Worm (Caenorhabditis elegans) whole organism, L2 larva: ENCODE data around the gene T05H4.15.

Experiments used
- F13H6.1 ChIP-seq: sonication (generic microtip); optimal IDR thresholded peaks from 2 replicates; lab custom pipeline; 2016; ENCODE audit warnings: missing genetic modification characterization, missing compliant biosample characterization
- Y55F3AM.14 ChIP-seq: fragments of 200-800 bp; sonication (Bioruptor generic); optimal IDR thresholded peaks from 2 replicates; lab custom pipeline; 2018; ENCODE audit warnings: mild to moderate bottlenecking, missing genetic modification characterization, missing compliant biosample characterization
- ceh-82 ChIP-seq: fragments of 150-350 bp; optimal IDR thresholded peaks from 2 replicates; lab custom pipeline; 2014; ENCODE audit warnings: missing biosample characterization, missing genetic modification characterization
- elt-3 ChIP-seq: sonication (generic microtip); optimal IDR thresholded peaks from 2 replicates; lab custom pipeline; 2017; ENCODE audit warnings: missing biosample characterization, missing genetic modification characterization
- fos-1 ChIP-seq: fragments of 150-350 bp; optimal IDR thresholded peaks from 2 replicates; lab custom pipeline; 2014; ENCODE audit warnings: missing biosample characterization, missing genetic modification characterization
- lin-13 ChIP-seq: fragments of 150-350 bp; optimal IDR thresholded peaks from 2 replicates; lab custom pipeline; 2014; ENCODE audit warnings: missing biosample characterization, missing genetic modification reagents, missing genetic modification characterization
- nhr-12 ChIP-seq: fragments of 150-350 bp; optimal IDR thresholded peaks from 2 replicates; lab custom pipeline; 2014; ENCODE audit warnings: missing biosample characterization, missing genetic modification characterization
- nhr-25 ChIP-seq: fragments of 150-350 bp; sonication (generic microtip); optimal IDR thresholded peaks from 3 replicates; lab custom pipeline; 2014; ENCODE audit warnings: missing biosample characterization, missing genetic modification characterization
- nhr-77 ChIP-seq: fragments of 150-350 bp; optimal IDR thresholded peaks from 2 replicates; lab custom pipeline; 2014; ENCODE audit warnings: missing biosample characterization, missing genetic modification characterization
- unc-55 ChIP-seq: fragments of 150-350 bp; sonication (generic microtip); optimal IDR thresholded peaks from 3 replicates; lab custom pipeline; 2014; ENCODE audit warnings: missing biosample characterization, missing genetic modification reagents, missing genetic modification characterization
- unc-62 ChIP-seq: fragments of 150-350 bp; optimal IDR thresholded peaks from 2 replicates; lab custom pipeline; 2014; ENCODE audit warnings: missing biosample characterization, missing genetic modification reagents, missing genetic modification characterization
- ztf-1 ChIP-seq: fragments of 200-800 bp; sonication (Bioruptor generic); conservative IDR thresholded peaks from 2 replicates; pipeline ENCODE4 v1.3.6; 2022; ENCODE audit warnings: missing genetic modification characterization, missing compliant biosample characterization
- ztf-4 ChIP-seq: fragments of 150-350 bp; optimal IDR thresholded peaks from 2 replicates; lab custom pipeline; 2014; ENCODE audit warnings: missing biosample characterization, missing genetic modification characterization

DNA sequence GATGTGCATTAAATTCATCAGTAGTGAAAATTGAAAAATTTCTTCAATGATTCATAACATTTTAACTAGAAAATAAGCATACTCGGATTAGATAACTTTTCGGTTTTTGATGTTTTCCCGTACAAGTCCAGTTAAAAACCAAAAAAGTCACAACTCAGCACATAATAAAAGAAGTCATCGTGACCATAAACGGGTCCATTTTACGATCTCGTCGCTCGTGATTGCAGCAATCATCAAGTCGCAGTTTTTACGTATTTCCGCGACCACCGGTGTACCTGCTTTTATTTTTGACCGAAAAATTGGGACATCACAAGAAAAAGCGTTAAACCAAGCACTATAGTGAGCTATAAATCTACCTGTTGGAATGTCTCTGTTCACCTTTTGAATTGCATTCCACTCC is 19.7 kb upstream of the T05H4.15 start:
- TF ChIP-seq ztf-1 (GFP tag; lab: Robert Waterston, UW): no peak
- no peak for TF ChIP-seq lin-13 (GFP tag; lab: Kevin White, UChicago)
- no peak for TF ChIP-seq nhr-25 (tag; lab: Kevin White, UChicago)
- TF ChIP-seq unc-62: no peak
- no peak for TF ChIP-seq ceh-82 (tag; lab: Kevin White, UChicago)
- no peak for TF ChIP-seq unc-55 (GFP tag; lab: Kevin White, UChicago)
- no peak for TF ChIP-seq nhr-77 (tag; lab: Kevin White, UChicago)
- no peak for TF ChIP-seq fos-1 (tag; lab: Kevin White, UChicago)
- TF ChIP-seq Y55F3AM.14 (GFP tag; lab: Kevin White, UChicago): no peak
- no peak for TF ChIP-seq F13H6.1 (tag; lab: Kevin White, UChicago)
- no peak for TF ChIP-seq elt-3
- no peak for TF ChIP-seq nhr-12 (tag; lab: Kevin White, UChicago)
- no peak for TF ChIP-seq ztf-4 (tag; lab: Kevin White, UChicago)
